Worm (Caenorhabditis elegans): Measurements from ENCODE around the gene srt-65.

srt-65 gene

ce11 chrV:5203643-5204042 lies 30.9 kb upstream of the srt-65 start (continued):
- no peak for TF ChIP-seq cebp-1 (GFP tag; IDR thresholded peaks at IDR 0.05)
- TF ChIP-seq cebp-1 (tag; optimal IDR thresholded peaks at IDR 0.05): no peak
- TF ChIP-seq tlf-1 (GFP tag; optimal IDR thresholded peaks at IDR 0.05): no peak
- TF ChIP-seq attf-5 (GFP tag; optimal IDR thresholded peaks at IDR 0.05): no peak
- TF ChIP-seq ztf-3 (GFP tag; optimal IDR thresholded peaks at IDR 0.05): no peak

- no peak for TF ChIP-seq F22D6.2 (tag; optimal IDR thresholded peaks at IDR 0.05)
- no peak for TF ChIP-seq egl-18 (GFP tag; IDR thresholded peaks at IDR 0.05)
- no peak for TF ChIP-seq snpc-1.3 (tag; optimal IDR thresholded peaks at IDR 0.05; ENCODE audit: insufficient read depth)
- no peak for TF ChIP-seq T26A5.8 (tag; optimal IDR thresholded peaks at IDR 0.05)
- TF ChIP-seq mel-28 (tag; optimal IDR thresholded peaks at IDR 0.05; ENCODE audit: borderline replicate concordance): no peak
- no peak for TF ChIP-seq xnd-1 (tag; optimal IDR thresholded peaks at IDR 0.05)
- TF ChIP-seq ceh-79 (tag; optimal IDR thresholded peaks at IDR 0.05): no peak
- TF ChIP-seq F37B4.10 (GFP tag; IDR thresholded peaks at IDR 0.05): no peak
- no peak for TF ChIP-seq rcor-1 (GFP tag; IDR thresholded peaks at IDR 0.05)
- no peak for TF ChIP-seq hlh-26 (GFP tag; conservative IDR thresholded peaks at IDR 0.05)
- no peak for TF ChIP-seq F57C9.4 (tag; optimal IDR thresholded peaks at IDR 0.05)
Measured at ce11 chrV:5201706-5202105, 29.0 kb upstream of the srt-65 start.

ce11 chrV:5200188-5200587 lies 27.5 kb upstream of the srt-65 start:
- no peak for TF ChIP-seq madf-6 (GFP tag; IDR thresholded peaks at IDR 0.05)
- no peak for TF ChIP-seq hlh-26 (GFP tag; conservative IDR thresholded peaks at IDR 0.05)
- TF ChIP-seq ceh-27 (GFP tag; optimal IDR thresholded peaks at IDR 0.05): no peak
- TF ChIP-seq pbrm-1 (GFP tag; IDR thresholded peaks at IDR 0.05): no peak
- TF ChIP-seq nhr-120 (GFP tag; IDR thresholded peaks at IDR 0.05): no peak
- no peak for TF ChIP-seq B0019.2 (GFP tag; conservative IDR thresholded peaks at IDR 0.05)
- TF ChIP-seq ztf-25 (GFP tag; IDR thresholded peaks at IDR 0.05): no peak
- no peak for TF ChIP-seq B0336.3 (GFP tag; IDR thresholded peaks at IDR 0.05)

ce11 chrV:5198240-5198639 lies 25.5 kb upstream of the srt-65 start, which contains the start of gene Y47A7.2:
TSS of gene Y47A7.2 (minus strand) at chrV:5198340.
- TF ChIP-seq unc-130 (GFP tag; optimal IDR thresholded peaks at IDR 0.05) (no peak), lsl-1 (GFP tag; optimal IDR thresholded peaks at IDR 0.05) (no peak), dpl-1 (GFP tag; optimal IDR thresholded peaks at IDR 0.05) (no peak), aptf-2 (GFP tag; conservative IDR thresholded peaks at IDR 0.05) (no peak)

- TF ChIP-seq mxl-1 (tag; optimal IDR thresholded peaks at IDR 0.05) (no peak), B0261.1 (tag; optimal IDR thresholded peaks at IDR 0.05) (no peak), xnd-1 (tag; optimal IDR thresholded peaks at IDR 0.05) (no peak), attf-5 (GFP tag; optimal IDR thresholded peaks at IDR 0.05) (no peak), F10E7.11 (tag; optimal IDR thresholded peaks at IDR 0.05) (no peak), F52B5.7 (tag; optimal IDR thresholded peaks at IDR 0.05) (no peak), tlf-1 (GFP tag; optimal IDR thresholded peaks at IDR 0.05) (no peak), ceh-91 (GFP tag; IDR thresholded peaks at IDR 0.05) (no peak), athp-1 (tag; optimal IDR thresholded peaks at IDR 0.05) (no peak)
Measured at ce11 chrV:5194508-5194907, 21.8 kb upstream of the srt-65 start, which contains the start of gene abu-8. TSS of gene abu-8 (minus strand) at chrV:5194608.

Data from whole organism, young adult.